Worm (Caenorhabditis elegans): ENCODE measurements around the gene dot-1.3.

dot-1.3 gene

ce11 chrX:12346729-12347128 is 44.1 kb upstream of the dot-1.3 start, which contains the start of gene F42F12.11:
TSS of gene F42F12.11 (plus strand) at chrX:12347029.
- TF ChIP-seq C04F5.9 (tag; optimal IDR thresholded peaks at IDR 0.05) (no peak), C16A3.4 (tag; optimal IDR thresholded peaks at IDR 0.05) (no peak), nhr-47 (tag; optimal IDR thresholded peaks at IDR 0.05) (no peak), isw-1 (GFP tag; IDR thresholded peaks at IDR 0.05) (no peak), zip-4 (GFP tag; optimal IDR thresholded peaks at IDR 0.05) (no peak), Y116A8C.19 (tag; optimal IDR thresholded peaks at IDR 0.05; ENCODE audit: borderline replicate concordance) (no peak), lin-35 (GFP tag; optimal IDR thresholded peaks at IDR 0.05) (no peak), F16B12.6 (tag; optimal IDR thresholded peaks at IDR 0.05) (no peak), dpl-1 (GFP tag; optimal IDR thresholded peaks at IDR 0.05) (no peak), skn-1 (tag; optimal IDR thresholded peaks at IDR 0.05) (no peak), ceh-88 (GFP tag; IDR thresholded peaks at IDR 0.05) (no peak)

- no peak for TF ChIP-seq ces-1 (GFP tag; optimal IDR thresholded peaks at IDR 0.05)
- TF ChIP-seq sup-37 (GFP tag; optimal IDR thresholded peaks at IDR 0.05) = no peak
- no peak for TF ChIP-seq tlp-1 (tag; optimal IDR thresholded peaks at IDR 0.05)
- no peak for TF ChIP-seq nhr-237 (tag; optimal IDR thresholded peaks at IDR 0.05)
- TF ChIP-seq ztf-4 (tag; optimal IDR thresholded peaks at IDR 0.05) = no peak
- TF ChIP-seq unc-86 (tag; optimal IDR thresholded peaks at IDR 0.05) = no peak
- TF ChIP-seq ama-1 (optimal IDR thresholded peaks at IDR 0.05) = no peak
- TF ChIP-seq fkh-10 (GFP tag; optimal IDR thresholded peaks at IDR 0.05) = no peak
- no peak for TF ChIP-seq F16B12.6 (tag; optimal IDR thresholded peaks at IDR 0.05)
Observed at ce11 chrX:12343279-12343678, 40.6 kb upstream of the dot-1.3 start, which contains the start of the genes nspc-9 and nspc-10. TSS of gene nspc-9 (minus strand) at chrX:12343379. TSS of gene nspc-10 (plus strand) at chrX:12343609.

ce11 chrX:12341338-12341737 is 38.7 kb upstream of the dot-1.3 start, which contains the start of gene zig-2:
TSS of gene zig-2 (minus strand) at chrX:12341438.
- TF ChIP-seq nhr-11 (tag; optimal IDR thresholded peaks at IDR 0.05) (no peak), unc-86 (tag; optimal IDR thresholded peaks at IDR 0.05) (no peak), lir-3 (tag; optimal IDR thresholded peaks at IDR 0.05; ENCODE audit: poor library complexity) (no peak), nhr-19 (GFP tag; conservative IDR thresholded peaks at IDR 0.05) (no peak), mep-1 (tag; optimal IDR thresholded peaks at IDR 0.05) (no peak), lin-13 (GFP tag; optimal IDR thresholded peaks at IDR 0.05) (no peak), grh-1 (GFP tag; IDR thresholded peaks at IDR 0.05) (no peak), lsy-2 (tag; optimal IDR thresholded peaks at IDR 0.05) (no peak), ztf-4 (tag; optimal IDR thresholded peaks at IDR 0.05) (no peak)

- TF ChIP-seq unc-62 (GFP tag; optimal IDR thresholded peaks at IDR 0.05) = no peak
- peak; percentile 29 for TF ChIP-seq nhr-20 (tag; optimal IDR thresholded peaks at IDR 0.05)
- TF ChIP-seq lin-15B (tag; optimal IDR thresholded peaks at IDR 0.05) = no peak
- no peak for TF ChIP-seq tlp-1 (tag; optimal IDR thresholded peaks at IDR 0.05)
- TF ChIP-seq pqm-1 (tag; optimal IDR thresholded peaks at IDR 0.05) = no peak
- peak; percentile 50 for TF ChIP-seq snu-23 (GFP tag; optimal IDR thresholded peaks at IDR 0.05)
- no peak for TF ChIP-seq lsy-2 (tag; optimal IDR thresholded peaks at IDR 0.05)
- TF ChIP-seq fos-1 (tag; optimal IDR thresholded peaks at IDR 0.05) = no peak
- no peak for TF ChIP-seq unc-86 (tag; optimal IDR thresholded peaks at IDR 0.05)
- no peak for TF ChIP-seq nhr-76 (tag; optimal IDR thresholded peaks at IDR 0.05)
- TF ChIP-seq mef-2 (tag; optimal IDR thresholded peaks at IDR 0.05) = no peak
- peak; percentile 40 for TF ChIP-seq nhr-85 (tag)
- TF ChIP-seq nhr-12 (tag; optimal IDR thresholded peaks at IDR 0.05) = no peak
- no peak for TF ChIP-seq sox-4 (tag; optimal IDR thresholded peaks at IDR 0.05)
- TF ChIP-seq ces-1 (GFP tag; optimal IDR thresholded peaks at IDR 0.05) = no peak
- TF ChIP-seq pag-3 (tag; optimal IDR thresholded peaks at IDR 0.05; ENCODE audit: borderline replicate concordance, insufficient read depth) = no peak
- TF ChIP-seq rnt-1 (tag; optimal IDR thresholded peaks at IDR 0.05) = no peak
- no peak for TF ChIP-seq hlh-17 (GFP tag; optimal IDR thresholded peaks at IDR 0.05; ENCODE audit: borderline replicate concordance)
- no peak for TF ChIP-seq lin-35 (GFP tag; optimal IDR thresholded peaks at IDR 0.05)
- TF ChIP-seq zip-4 (GFP tag; optimal IDR thresholded peaks at IDR 0.05) = no peak
- no peak for TF ChIP-seq lin-14 (GFP tag; optimal IDR thresholded peaks at IDR 0.05)
- peak; percentile 48 for TF ChIP-seq lir-3 (tag; optimal IDR thresholded peaks at IDR 0.05; ENCODE audit: poor library complexity)
- TF ChIP-seq jun-1 (tag; optimal IDR thresholded peaks at IDR 0.05) = no peak
- TF ChIP-seq lin-13 (GFP tag; optimal IDR thresholded peaks at IDR 0.05) = no peak
- no peak for TF ChIP-seq nhr-28 (tag; optimal IDR thresholded peaks at IDR 0.05)
- TF ChIP-seq ets-5 (GFP tag; IDR thresholded peaks at IDR 0.05) = no peak
- no peak for TF ChIP-seq nhr-84 (tag; optimal IDR thresholded peaks at IDR 0.05)
- TF ChIP-seq elt-3 (tag; optimal IDR thresholded peaks at IDR 0.05) = no peak
Observed at ce11 chrX:12337846-12338490, 35.3 kb upstream of the dot-1.3 start, which contains the start of gene srd-44. TSS of gene srd-44 (plus strand) at chrX:12338440.

Data from whole organism, L1 larva.